Worm (Caenorhabditis elegans): Measurements from ENCODE around the gene Y39A1A.20.

DNA sequence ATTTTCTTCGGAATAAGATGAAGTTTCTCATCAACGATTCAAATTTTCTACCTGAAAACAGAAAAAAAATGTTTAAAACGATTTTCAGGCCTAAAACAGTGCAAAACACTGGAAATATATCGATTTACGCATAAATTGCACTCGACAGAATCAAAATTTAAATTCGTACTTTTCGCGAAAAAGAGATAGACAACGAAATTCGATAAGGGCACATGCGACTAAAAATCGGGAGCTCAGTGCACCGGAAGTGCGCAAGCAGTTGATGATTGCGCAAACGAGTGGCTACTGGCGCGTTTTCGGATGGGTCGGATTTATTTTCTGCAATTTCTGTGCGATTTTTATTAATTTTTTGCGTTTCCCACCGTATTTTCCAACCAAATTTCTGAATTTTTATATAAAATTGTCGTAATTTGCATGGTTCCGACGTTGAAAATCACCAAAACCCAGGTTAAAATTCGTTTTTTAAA is 6.6 kb upstream of the Y39A1A.20 start, which contains the start of the genes Y39A1A.21 and Y39A1A.22:
- no peak for TF ChIP-seq unc-62 (GFP tag; optimal IDR thresholded peaks at IDR 0.05)
- no peak for TF ChIP-seq ZK546.5 (tag; optimal IDR thresholded peaks at IDR 0.05)
- peak; percentile 70 for TF ChIP-seq lin-39 (tag; optimal IDR thresholded peaks at IDR 0.05)
- TF ChIP-seq snpc-4 (tag; optimal IDR thresholded peaks at IDR 0.05) = peak; percentile 79
- TF ChIP-seq nhr-237 (tag; optimal IDR thresholded peaks at IDR 0.05) = no peak
- TF ChIP-seq nhr-67 (tag; optimal IDR thresholded peaks at IDR 0.05) = no peak
